Fruit fly (Drosophila melanogaster) whole organism, embryonic: ENCODE measurements around the gene Naa20A.
A peak's percentile ranks its signal among the peaks of the same experiment; 100 is the strongest.

ENCODE experiments used
- Antp ChIP-seq: fragments of 200-800 bp; sonication (Bioruptor generic); optimal IDR thresholded peaks from 3 replicates; lab custom pipeline; 2016; ENCODE audit warnings: missing biosample characterization, missing genetic modification characterization
- Atf6 ChIP-seq: fragments of 200-800 bp; sonication (Bioruptor generic); IDR thresholded peaks from 2 replicates; pipeline ENCODE4 v1.3.6; 2022; ENCODE audit warnings: missing biosample characterization, missing genetic modification characterization
- CG10274 ChIP-seq: fragments of 200-800 bp; sonication (Bioruptor generic); optimal IDR thresholded peaks from 3 replicates; lab custom pipeline; 2017; ENCODE audit warnings: missing biosample characterization, mild to moderate bottlenecking, missing genetic modification characterization
- CG11504 ChIP-seq: fragments of 200-800 bp; sonication (Bioruptor generic); optimal IDR thresholded peaks from 3 replicates; lab custom pipeline; 2019; ENCODE audit warnings: missing biosample characterization, mild to moderate bottlenecking, missing genetic modification characterization, moderate library complexity
- CG11695 ChIP-seq: fragments of 200-800 bp; sonication (Bioruptor generic); IDR thresholded peaks from 3 replicates; pipeline ENCODE4 v1.3.6; 2022; ENCODE audit warnings: missing biosample characterization, missing genetic modification characterization
- CG11696 ChIP-seq: fragments of 200-800 bp; sonication (Bioruptor generic); IDR thresholded peaks from 2 replicates; pipeline ENCODE4 v1.3.6; 2022; ENCODE audit warnings: missing biosample characterization, missing genetic modification characterization
- CG13123 ChIP-seq: fragments of 200-800 bp; sonication (Bioruptor generic); optimal IDR thresholded peaks from 2 replicates; lab custom pipeline; 2016; ENCODE audit warnings: missing biosample characterization, missing genetic modification characterization
- CG13424 ChIP-seq: fragments of 200-800 bp; sonication (Bioruptor generic); optimal IDR thresholded peaks from 2 replicates; lab custom pipeline; 2019; ENCODE audit warnings: missing biosample characterization, mild to moderate bottlenecking, missing genetic modification characterization, moderate library complexity
- CG14710 ChIP-seq: fragments of 200-800 bp; sonication (Bioruptor generic); optimal IDR thresholded peaks from 3 replicates; lab custom pipeline; 2019; ENCODE audit warnings: missing biosample characterization, mild to moderate bottlenecking, missing genetic modification characterization, moderate library complexity
- CG15011 ChIP-seq: fragments of 200-800 bp; sonication (Bioruptor generic); optimal IDR thresholded peaks from 3 replicates; lab custom pipeline; 2018; ENCODE audit warnings: missing biosample characterization, mild to moderate bottlenecking, missing genetic modification characterization
- CG17568 ChIP-seq: fragments of 200-800 bp; sonication (Bioruptor generic); optimal IDR thresholded peaks from 2 replicates; lab custom pipeline; 2018; ENCODE audit warnings: missing biosample characterization, mild to moderate bottlenecking, missing genetic modification characterization, moderate library complexity
- CG1832 ChIP-seq: fragments of 200-800 bp; sonication (Bioruptor generic); optimal IDR thresholded peaks from 2 replicates; lab custom pipeline; 2017; ENCODE audit warnings: missing biosample characterization, mild to moderate bottlenecking, missing genetic modification characterization, inconsistent platforms
- CG2116 ChIP-seq: fragments of 200-800 bp; sonication (Bioruptor generic); optimal IDR thresholded peaks from 3 replicates; lab custom pipeline; 2018; ENCODE audit warnings: missing biosample characterization, mild to moderate bottlenecking, missing genetic modification characterization
- CG2712 ChIP-seq: fragments of 200-800 bp; optimal IDR thresholded peaks from 3 replicates; lab custom pipeline; 2019; ENCODE audit warnings: missing biosample characterization, mild to moderate bottlenecking, missing genetic modification characterization, moderate library complexity
- CG31365 ChIP-seq: fragments of 200-800 bp; sonication (Bioruptor generic); optimal IDR thresholded peaks from 2 replicates; lab custom pipeline; 2018; ENCODE audit warnings: missing biosample characterization, mild to moderate bottlenecking, missing genetic modification characterization
- CG31441 ChIP-seq: fragments of 200-800 bp; sonication (Bioruptor generic); IDR thresholded peaks from 2 replicates; pipeline ENCODE4 v1.3.6; 2022; ENCODE audit warnings: missing biosample characterization, missing genetic modification characterization
- CG34376 ChIP-seq: fragments of 200-800 bp; sonication (Bioruptor generic); optimal IDR thresholded peaks from 2 replicates; lab custom pipeline; 2018; ENCODE audit warnings: missing biosample characterization, mild to moderate bottlenecking, missing genetic modification characterization
- CG42726 ChIP-seq: fragments of 200-800 bp; sonication (Bioruptor generic); IDR thresholded peaks from 2 replicates; pipeline ENCODE4 v1.3.6; 2022; ENCODE audit warnings: missing biosample characterization, missing genetic modification characterization; ENCODE audit not compliant: partially characterized antibody
- CG7928 ChIP-seq: fragments of 200-800 bp; sonication (Bioruptor generic); optimal IDR thresholded peaks from 2 replicates; lab custom pipeline; 2017; ENCODE audit warnings: missing biosample characterization, mild to moderate bottlenecking, missing genetic modification characterization
- CG9437 ChIP-seq: fragments of 200-800 bp; sonication (Bioruptor generic); optimal IDR thresholded peaks from 2 replicates; lab custom pipeline; 2018; ENCODE audit warnings: missing biosample characterization, mild to moderate bottlenecking, missing genetic modification characterization
- CG9797 ChIP-seq: fragments of 200-800 bp; sonication (Bioruptor generic); optimal IDR thresholded peaks from 3 replicates; lab custom pipeline; 2018; ENCODE audit warnings: missing biosample characterization, mild to moderate bottlenecking, missing genetic modification characterization
- Camta ChIP-seq: fragments of 200-800 bp; sonication (Bioruptor generic); optimal IDR thresholded peaks from 2 replicates; lab custom pipeline; 2016; ENCODE audit warnings: missing biosample characterization, missing genetic modification characterization
- Dp ChIP-seq: fragments of 200-800 bp; sonication (Bioruptor generic); optimal IDR thresholded peaks from 2 replicates; lab custom pipeline; 2018; ENCODE audit warnings: missing biosample characterization, mild to moderate bottlenecking, missing genetic modification characterization, moderate library complexity
- Fer3 ChIP-seq: fragments of 200-800 bp; sonication (Bioruptor generic); optimal IDR thresholded peaks from 2 replicates; lab custom pipeline; 2018; ENCODE audit warnings: missing biosample characterization, mild to moderate bottlenecking, missing genetic modification characterization, moderate library complexity
- HLHmδ ChIP-seq: fragments of 200-800 bp; sonication (Bioruptor generic); optimal IDR thresholded peaks from 2 replicates; lab custom pipeline; 2018; ENCODE audit warnings: missing biosample characterization, mild to moderate bottlenecking, missing genetic modification characterization, moderate library complexity
- Hmr ChIP-seq: fragments of 200-800 bp; sonication (Bioruptor generic); optimal IDR thresholded peaks from 3 replicates; lab custom pipeline; 2017; ENCODE audit warnings: mild to moderate bottlenecking, missing biosample characterization, missing genetic modification reagents, missing genetic modification characterization
- NC2α ChIP-seq: fragments of 200-800 bp; sonication (Bioruptor generic); optimal IDR thresholded peaks from 2 replicates; lab custom pipeline; 2016; ENCODE audit warnings: missing biosample characterization, missing genetic modification characterization
- Nf-YB ChIP-seq: fragments of 200-800 bp; sonication (Bioruptor generic); optimal IDR thresholded peaks from 3 replicates; lab custom pipeline; 2019; ENCODE audit warnings: missing biosample characterization, mild to moderate bottlenecking, missing genetic modification characterization, moderate library complexity
- Sox102F ChIP-seq: fragments of 200-800 bp; sonication (Bioruptor generic); optimal IDR thresholded peaks from 2 replicates; lab custom pipeline; 2018; ENCODE audit warnings: missing biosample characterization, mild to moderate bottlenecking, missing genetic modification characterization, moderate library complexity
- ab ChIP-seq: fragments of 200-800 bp; sonication (Bioruptor generic); optimal IDR thresholded peaks from 2 replicates; lab custom pipeline; 2016; ENCODE audit warnings: missing biosample characterization, missing genetic modification characterization
- az2 ChIP-seq: fragments of 200-800 bp; sonication (Bioruptor generic); optimal IDR thresholded peaks from 3 replicates; lab custom pipeline; 2016; ENCODE audit warnings: missing biosample characterization, missing genetic modification characterization
- bbx ChIP-seq: fragments of 200-800 bp; sonication (Bioruptor generic); IDR thresholded peaks from 2 replicates; pipeline ENCODE4 v1.3.6; 2022; ENCODE audit warnings: missing biosample characterization, missing genetic modification characterization; ENCODE audit not compliant: partially characterized antibody
- crp ChIP-seq, 2 experiments: fragments of 200-800 bp; sonication (Bioruptor generic); optimal IDR thresholded peaks; 2 replicates in 1 of 2; 3 replicates in 1 of 2; lab custom pipeline; 2017; ENCODE audit warnings: missing biosample characterization in 2 of 2, missing genetic modification characterization in 2 of 2, mild to moderate bottlenecking in 1 of 2, moderate library complexity in 1 of 2
- cwo ChIP-seq: fragments of 200-800 bp; sonication (Bioruptor generic); optimal IDR thresholded peaks from 3 replicates; lab custom pipeline; 2017; ENCODE audit warnings: missing biosample characterization, missing genetic modification characterization, mild to moderate bottlenecking, moderate library complexity, missing genetic modification reagents
- en ChIP-seq: fragments of 200-800 bp; sonication (Bioruptor generic); optimal IDR thresholded peaks from 2 replicates; lab custom pipeline; 2016; ENCODE audit warnings: missing biosample characterization, missing genetic modification characterization
- gfzf ChIP-seq: fragments of 200-800 bp; sonication (Bioruptor generic); optimal IDR thresholded peaks from 2 replicates; lab custom pipeline; 2016; ENCODE audit warnings: missing biosample characterization, mild to moderate bottlenecking, missing genetic modification characterization, moderate library complexity
- gro ChIP-seq: fragments of 200-800 bp; sonication (Bioruptor generic); optimal IDR thresholded peaks from 2 replicates; lab custom pipeline; 2016; ENCODE audit warnings: missing biosample characterization, missing genetic modification characterization
- inv ChIP-seq: fragments of 200-800 bp; sonication (Bioruptor generic); IDR thresholded peaks from 2 replicates; pipeline ENCODE4 v1.3.6; 2022; ENCODE audit warnings: missing biosample characterization, missing genetic modification characterization; ENCODE audit not compliant: partially characterized antibody
- nom ChIP-seq: fragments of 200-800 bp; sonication (Bioruptor generic); optimal IDR thresholded peaks from 2 replicates; lab custom pipeline; 2017; ENCODE audit warnings: missing biosample characterization, missing genetic modification characterization, mild to moderate bottlenecking, moderate library complexity, missing genetic modification reagents
- oc ChIP-seq: fragments of 200-800 bp; sonication (Bioruptor generic); optimal IDR thresholded peaks from 2 replicates; lab custom pipeline; 2018; ENCODE audit warnings: missing biosample characterization, mild to moderate bottlenecking, missing genetic modification characterization, moderate library complexity
- prd ChIP-seq, 3 experiments: fragments of >200 bp in 2 of 3; fragments of 200-800 bp in 1 of 3; sonication (Bioruptor generic) in 1 of 3; optimal IDR thresholded peaks in 2 of 3; IDR thresholded peaks in 1 of 3; 2 replicates in 2 of 3; 3 replicates in 1 of 3; pipeline versions ENCODE4 v1.3.6 to Lab custom; 2017 to 2022; ENCODE audit warnings: missing biosample characterization in 1 of 3, missing genetic modification characterization in 1 of 3
- psq ChIP-seq: fragments of 200-800 bp; sonication (Bioruptor generic); optimal IDR thresholded peaks from 2 replicates; lab custom pipeline; 2017; ENCODE audit warnings: missing biosample characterization, missing genetic modification characterization
- slbo ChIP-seq: fragments of 200-800 bp; sonication (Bioruptor generic); IDR thresholded peaks from 2 replicates; pipeline ENCODE4 v1.3.6; 2022; ENCODE audit warnings: missing biosample characterization, missing genetic modification characterization
- stwl ChIP-seq: fragments of 200-800 bp; sonication (Bioruptor generic); optimal IDR thresholded peaks from 3 replicates; lab custom pipeline; 2018; ENCODE audit warnings: missing biosample characterization, mild to moderate bottlenecking, missing genetic modification characterization, moderate library complexity
- tio ChIP-seq: fragments of 200-800 bp; sonication (Bioruptor generic); optimal IDR thresholded peaks from 2 replicates; lab custom pipeline; 2017; ENCODE audit warnings: missing biosample characterization, missing genetic modification characterization, inconsistent platforms
- ttk ChIP-seq: fragments of 200-800 bp; sonication (Bioruptor generic); IDR thresholded peaks from 2 replicates; pipeline ENCODE4 v2.1.2; 2022; ENCODE audit warnings: missing biosample characterization, missing genetic modification characterization
- twi ChIP-seq: fragments of 200-800 bp; optimal IDR thresholded peaks from 2 replicates; lab custom pipeline; 2019; ENCODE audit warnings: missing biosample characterization, mild to moderate bottlenecking, missing genetic modification characterization, moderate library complexity
- wdn ChIP-seq: fragments of 200-800 bp; sonication (Bioruptor generic); IDR thresholded peaks from 2 replicates; pipeline ENCODE4 v1.3.6; 2022; ENCODE audit warnings: missing biosample characterization, missing genetic modification characterization

Gene Naa20A

DNA sequence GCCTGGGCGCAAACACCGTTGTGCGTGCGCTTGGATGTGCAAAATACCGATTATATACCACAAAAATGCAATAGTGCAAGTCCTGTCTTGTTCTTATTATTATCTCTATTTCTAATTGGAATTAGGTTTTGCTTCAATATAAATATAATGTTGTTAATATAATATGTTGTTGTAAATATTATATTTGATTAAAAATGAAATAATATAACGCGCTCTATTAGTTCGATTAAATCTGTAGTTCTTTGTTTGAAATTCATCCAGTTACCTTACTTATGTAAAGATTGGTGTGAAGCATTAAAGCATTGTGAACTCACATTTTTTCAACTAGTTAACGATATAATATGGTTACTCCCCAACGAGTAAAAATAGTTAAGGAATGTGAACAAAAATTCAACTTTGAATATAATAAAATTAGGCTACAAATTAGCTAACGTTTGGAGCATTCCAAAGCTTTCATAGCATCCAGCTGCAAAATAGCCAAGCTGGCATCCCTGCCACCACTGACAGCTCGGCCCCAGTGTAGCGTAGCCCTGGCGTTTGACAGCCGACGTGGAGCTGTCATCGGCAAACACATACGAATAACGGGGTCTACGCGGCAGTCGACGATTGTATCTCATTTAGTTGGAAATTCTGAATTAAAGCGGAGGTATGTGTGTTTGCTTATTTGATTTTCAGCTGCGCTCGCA, 20.1 kb upstream of the Naa20A start, which contains the start of the genes CG12237 and Sec61gamma (continued):
- TF ChIP-seq en (GFP tag; lab: Kevin White, UChicago) (no peak), CG10274 (GFP tag; lab: Kevin White, UChicago) (no peak), CG31441 (GFP tag; lab: Robert Waterston, UW) (0 out of 2 replicates have a peak, but pooled peaks have one; percentile 32), twi (tag; lab: Kevin White, UChicago) (no peak), CG34376 (peak; percentile 48), Hmr (GFP tag; lab: Kevin White, UChicago) (no peak), CG17568 (GFP tag; lab: Kevin White, UChicago) (no peak), CG31365 (no peak), wdn (GFP tag; lab: Robert Waterston, UW) (no peak), CG13424 (tag; lab: Kevin White, UChicago) (no peak), CG2116 (GFP tag; lab: Kevin White, UChicago) (peak; percentile 43), az2 (GFP tag; lab: Kevin White, UChicago) (no peak), prd (optimal IDR thresholded peaks at IDR 0.05; lab: Kevin White, UChicago) (no peak), prd (GFP tag; IDR thresholded peaks at IDR 0.05; lab: Robert Waterston, UW) (no peak), nom (GFP tag; lab: Kevin White, UChicago) (peak; percentile 72), CG9437 (GFP tag; lab: Kevin White, UChicago) (no peak), tio (no peak), CG11696 (GFP tag; lab: Robert Waterston, UW) (no peak), crp (GFP tag; optimal IDR thresholded peaks at IDR 0.05; lab: Kevin White, UChicago) (peak in 1 of 2 experiments; percentile 36), CG11504 (tag; lab: Kevin White, UChicago) (no peak), CG42726 (peak; percentile 33; the same call in 1 of the 2 replicates), bbx (GFP tag; lab: Robert Waterston, UW) (no peak), inv (GFP tag; lab: Robert Waterston, UW) (no peak), stwl (tag; lab: Kevin White, UChicago) (peak; percentile 45), CG11695 (GFP tag; lab: Robert Waterston, UW) (no peak), Antp (GFP tag; lab: Kevin White, UChicago) (peak; percentile 28), Nf-YB (GFP tag; lab: Kevin White, UChicago) (peak; percentile 16), slbo (peak; percentile 58), ttk (GFP tag; lab: Robert Waterston, UW) (no peak), CG9797 (GFP tag; lab: Kevin White, UChicago) (peak; percentile 31), gro (GFP tag; lab: Kevin White, UChicago) (peak; percentile 26), CG14710 (tag; lab: Kevin White, UChicago) (peak; percentile 60), cwo (GFP tag; lab: Kevin White, UChicago) (no peak), gfzf (GFP tag; lab: Kevin White, UChicago) (peak; percentile 39), CG7928 (GFP tag; lab: Kevin White, UChicago) (peak; percentile 93), ab (GFP tag; lab: Kevin White, UChicago) (no peak), Dp (GFP tag; lab: Kevin White, UChicago) (peak; percentile 10), CG1832 (GFP tag; lab: Kevin White, UChicago) (no peak), CG13123 (GFP tag; lab: Kevin White, UChicago) (no peak), Camta (no peak), Atf6 (GFP tag; lab: Robert Waterston, UW) (no peak), Fer3 (peak; percentile 1), oc (tag; lab: Kevin White, UChicago) (no peak), CG15011 (GFP tag; lab: Kevin White, UChicago) (no peak), Sox102F (GFP tag; lab: Kevin White, UChicago) (no peak), HLHmδ (GFP tag; lab: Kevin White, UChicago) (peak; percentile 85), psq (no peak), CG2712 (tag; lab: Kevin White, UChicago) (peak; percentile 48), NC2α (GFP tag; lab: Kevin White, UChicago) (no peak)
